Worm (Caenorhabditis elegans) whole organism, late embryonic: Measurements from ENCODE around the gene srr-7.

Source experiments
- F13H6.1 ChIP-seq: sonication (generic microtip); optimal IDR thresholded peaks from 2 replicates; lab custom pipeline; 2016; ENCODE audit warnings: missing genetic modification characterization, missing compliant biosample characterization
- sdc-2 ChIP-seq: sonication (generic microtip); optimal IDR thresholded peaks from 2 replicates; lab custom pipeline; 2016; ENCODE audit warnings: missing genotype, missing genetic modification characterization, missing compliant biosample characterization

DNA sequence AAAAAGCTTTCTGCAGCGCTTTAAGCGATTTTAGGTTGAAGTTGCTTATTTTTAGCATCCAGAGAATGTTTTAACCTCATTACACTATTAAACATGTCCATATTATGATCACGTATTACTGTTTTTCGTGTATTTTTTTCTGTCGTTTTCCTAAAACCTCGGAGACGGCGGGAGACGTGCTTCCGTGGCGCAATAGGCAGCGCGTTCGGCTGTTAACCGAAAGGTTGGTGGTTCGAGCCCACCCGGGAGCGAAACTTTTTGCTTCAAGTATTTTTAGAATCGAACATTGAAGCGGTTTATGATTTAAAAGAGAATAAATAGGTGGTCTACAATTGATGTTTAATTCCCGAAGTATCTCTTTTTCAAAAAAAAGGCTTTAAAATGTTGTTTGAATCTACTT is 28.4 kb downstream of the srr-7 start:
- TF ChIP-seq sdc-2 (no peak), F13H6.1 (no peak)
